Fruit fly (Drosophila melanogaster): ENCODE data around the gene Edem1.

Gene Edem1

dm6 chrX:1940020-1940419 lies 31.4 kb upstream of the Edem1 start, which contains the start of the genes CG3857 and CG3587 (continued):
- TF ChIP-seq CG9215 (GFP tag; IDR thresholded peaks at IDR 0.05) (peak; percentile 77), GATAe (GFP tag; conservative IDR thresholded peaks at IDR 0.05) (no peak; the same call in 1 of the 2 replicates), Ssrp (tag; optimal IDR thresholded peaks at IDR 0.05) (peak; percentile 71), CG17802 (tag; optimal IDR thresholded peaks at IDR 0.05) (no peak), CG10147 (GFP tag; optimal IDR thresholded peaks at IDR 0.05) (peak; percentile 67), NFAT (GFP tag; IDR thresholded peaks at IDR 0.05) (peak; percentile 65), Dref (GFP tag; IDR thresholded peaks at IDR 0.05) (no peak), CG14441 (GFP tag; IDR thresholded peaks at IDR 0.05) (peak; percentile 50), Xbp1 (GFP tag; optimal IDR thresholded peaks at IDR 0.05) (peak; percentile 82), Dek (tag; optimal IDR thresholded peaks at IDR 0.05) (peak; percentile 70), cas (GFP tag; IDR thresholded peaks at IDR 0.05) (0 out of 2 replicates have a peak, but pooled peaks have one; percentile 28), HmgD (GFP tag; optimal IDR thresholded peaks at IDR 0.05) (peak; percentile 90), cwo (GFP tag; optimal IDR thresholded peaks at IDR 0.05) (peak; percentile 53), HLH54F (GFP tag; optimal IDR thresholded peaks at IDR 0.05) (peak; percentile 80), CoRest (tag; optimal IDR thresholded peaks at IDR 0.05) (peak; percentile 84), CG18599 (GFP tag; optimal IDR thresholded peaks at IDR 0.05) (peak; percentile 73), CG5953 (GFP tag; IDR thresholded peaks at IDR 0.05) (0 out of 2 replicates have a peak, but pooled peaks have one; percentile 25), Neu2 (GFP tag; optimal IDR thresholded peaks at IDR 0.05; ENCODE audit: borderline replicate concordance) (peak; percentile 6), CG9727 (GFP tag; optimal IDR thresholded peaks at IDR 0.05) (peak; percentile 76), dati (GFP tag; IDR thresholded peaks at IDR 0.05) (no peak), CG7987 (GFP tag; optimal IDR thresholded peaks at IDR 0.05) (peak; percentile 48), CG12299 (tag; optimal IDR thresholded peaks at IDR 0.05) (peak; percentile 32), row (GFP tag; IDR thresholded peaks at IDR 0.05) (peak; percentile 96), CG15696 (tag; optimal IDR thresholded peaks at IDR 0.05) (peak; percentile 55), fru (optimal IDR thresholded peaks at IDR 0.05) (no peak), caup (GFP tag; optimal IDR thresholded peaks at IDR 0.05; ENCODE audit: severe bottlenecking) (peak; percentile 71), ems (GFP tag; optimal IDR thresholded peaks at IDR 0.05) (peak; percentile 38), Awh (GFP tag; IDR thresholded peaks at IDR 0.05) (no peak), h (optimal IDR thresholded peaks at IDR 0.05) (no peak), ara (GFP tag; IDR thresholded peaks at IDR 0.05) (no peak), twi (tag; optimal IDR thresholded peaks at IDR 0.05) (peak; percentile 38), CG12659 (GFP tag; optimal IDR thresholded peaks at IDR 0.05) (peak; percentile 78), zfh1 (GFP tag; IDR thresholded peaks at IDR 0.05) (peak; percentile 77), CG11456 (GFP tag; IDR thresholded peaks at IDR 0.05) (peak; percentile 73; the same call in 2 of the 3 replicates), CG10543 (GFP tag; optimal IDR thresholded peaks at IDR 0.05) (peak; percentile 64), CG15514 (GFP tag; optimal IDR thresholded peaks at IDR 0.05) (peak; percentile 82), zen (tag; optimal IDR thresholded peaks at IDR 0.05) (peak; percentile 52), CG9817 (tag; optimal IDR thresholded peaks at IDR 0.05) (peak; percentile 70), z (GFP tag; IDR thresholded peaks at IDR 0.05) (0 out of 3 replicates have a peak, but pooled peaks have one; percentile 9), zf30C (GFP tag; optimal IDR thresholded peaks at IDR 0.05) (no peak), CG34224 (GFP tag; IDR thresholded peaks at IDR 0.05; ENCODE audit: partially characterized antibody) (no peak), CG3407 (GFP tag; optimal IDR thresholded peaks at IDR 0.05) (peak; percentile 21), tio (GFP tag; optimal IDR thresholded peaks at IDR 0.05) (peak; percentile 62), stc (GFP tag; IDR thresholded peaks at IDR 0.05) (0 out of 2 replicates have a peak, but pooled peaks have one; percentile 44), peb (GFP tag; IDR thresholded peaks at IDR 0.05) (no peak), CG1529 (GFP tag; optimal IDR thresholded peaks at IDR 0.05) (peak; percentile 55), Hmr (GFP tag; optimal IDR thresholded peaks at IDR 0.05) (peak; percentile 81), CG10565 (GFP tag; optimal IDR thresholded peaks at IDR 0.05) (no peak), jumu (GFP tag; optimal IDR thresholded peaks at IDR 0.05) (peak; percentile 62), slbo (GFP tag; IDR thresholded peaks at IDR 0.05) (peak; percentile 83), shn (GFP tag; optimal IDR thresholded peaks at IDR 0.05) (peak; percentile 91)
